Worm (Caenorhabditis elegans) whole organism, late embryonic: ENCODE results near the gene smex-2.

Experiments used
- K02D7.2 ChIP-seq: sonication (generic microtip); optimal IDR thresholded peaks from 2 replicates; lab custom pipeline; 2017; ENCODE audit warnings: mild to moderate bottlenecking, missing genetic modification characterization, missing compliant biosample characterization
- K09A11.1 ChIP-seq: sonication (generic microtip); optimal IDR thresholded peaks from 2 replicates; lab custom pipeline; 2017; ENCODE audit warnings: antibody characterized with exemption, mild to moderate bottlenecking, missing genetic modification characterization, missing compliant biosample characterization; ENCODE audit not compliant: insufficient read depth
- T23F11.4 ChIP-seq: fragments of 200-800 bp; sonication (Bioruptor generic); optimal IDR thresholded peaks from 2 replicates; lab custom pipeline; 2018; ENCODE audit warnings: mild to moderate bottlenecking, missing genetic modification characterization, missing compliant biosample characterization
- Y22D7AL.16 ChIP-seq: sonication (generic microtip); optimal IDR thresholded peaks from 2 replicates; lab custom pipeline; 2016; ENCODE audit warnings: missing genetic modification characterization, missing compliant biosample characterization
- ahr-1 ChIP-seq: sonication (generic microtip); optimal IDR thresholded peaks from 2 replicates; lab custom pipeline; 2016; ENCODE audit warnings: missing genetic modification characterization, missing compliant biosample characterization
- ama-1 ChIP-seq: fragments of 150-350 bp; optimal IDR thresholded peaks from 2 replicates; lab custom pipeline; 2014
- ceh-14 ChIP-seq: sonication (generic microtip); optimal IDR thresholded peaks from 2 replicates; lab custom pipeline; 2016; ENCODE audit warnings: missing genotype, missing genetic modification characterization, missing compliant biosample characterization
- ceh-18 ChIP-seq: sonication (generic microtip); optimal IDR thresholded peaks from 2 replicates; lab custom pipeline; 2016; ENCODE audit warnings: missing genetic modification characterization, missing compliant biosample characterization
- ceh-19 ChIP-seq: fragments of 200-800 bp; sonication (Bioruptor generic); optimal IDR thresholded peaks from 2 replicates; lab custom pipeline; 2018; ENCODE audit warnings: mild to moderate bottlenecking, missing genetic modification characterization, missing compliant biosample characterization
- ceh-22 ChIP-seq: sonication (generic microtip); optimal IDR thresholded peaks from 2 replicates; lab custom pipeline; 2017; ENCODE audit warnings: missing biosample characterization, missing genetic modification characterization
- ceh-24 ChIP-seq: sonication (generic microtip); optimal IDR thresholded peaks from 2 replicates; lab custom pipeline; 2016; ENCODE audit warnings: mild to moderate bottlenecking, missing genetic modification characterization, missing compliant biosample characterization
- ceh-30 ChIP-seq: fragments of 150-350 bp; optimal IDR thresholded peaks from 2 replicates; lab custom pipeline; 2014; ENCODE audit warnings: missing biosample characterization, missing genetic modification characterization
- ceh-31 ChIP-seq: sonication (generic microtip); optimal IDR thresholded peaks from 2 replicates; lab custom pipeline; 2016; ENCODE audit warnings: missing genetic modification characterization, missing compliant biosample characterization
- ceh-34 ChIP-seq: sonication (generic microtip); optimal IDR thresholded peaks from 2 replicates; lab custom pipeline; 2016; ENCODE audit warnings: mild to moderate bottlenecking, missing genetic modification characterization, missing compliant biosample characterization
- ceh-45 ChIP-seq: fragments of 200-800 bp; sonication (Bioruptor generic); IDR thresholded peaks from 2 replicates; pipeline ENCODE4 v1.3.6; 2022; ENCODE audit warnings: missing genetic modification reagents, missing genetic modification characterization, missing compliant biosample characterization
- ceh-48 ChIP-seq: sonication (generic microtip); optimal IDR thresholded peaks from 2 replicates; lab custom pipeline; 2016; ENCODE audit warnings: missing genetic modification characterization, inconsistent platforms, missing compliant biosample characterization
- ceh-6 ChIP-seq: fragments of 200-800 bp; sonication (Bioruptor generic); optimal IDR thresholded peaks from 2 replicates; lab custom pipeline; 2018; ENCODE audit warnings: mild to moderate bottlenecking, missing genetic modification characterization, missing compliant biosample characterization
- ceh-9 ChIP-seq: sonication (generic microtip); optimal IDR thresholded peaks from 2 replicates; lab custom pipeline; 2016; ENCODE audit warnings: mild to moderate bottlenecking, missing genetic modification characterization, inconsistent platforms, missing compliant biosample characterization
- dmd-4 ChIP-seq: sonication (generic microtip); optimal IDR thresholded peaks from 2 replicates; lab custom pipeline; 2016; ENCODE audit warnings: borderline replicate concordance, missing genetic modification characterization, missing compliant biosample characterization
- dve-1 ChIP-seq: sonication (generic microtip); optimal IDR thresholded peaks from 2 replicates; lab custom pipeline; 2017; ENCODE audit warnings: antibody characterized with exemption, mild to moderate bottlenecking, missing genetic modification characterization, missing compliant biosample characterization
- elt-4 ChIP-seq: sonication (generic microtip); optimal IDR thresholded peaks from 2 replicates; lab custom pipeline; 2016; ENCODE audit warnings: missing genetic modification characterization, missing compliant biosample characterization
- eyg-1 ChIP-seq: sonication (generic microtip); optimal IDR thresholded peaks from 2 replicates; lab custom pipeline; 2016; ENCODE audit warnings: missing genotype, missing genetic modification characterization, missing compliant biosample characterization
- fax-1 ChIP-seq: sonication (generic microtip); optimal IDR thresholded peaks from 2 replicates; lab custom pipeline; 2016; ENCODE audit warnings: missing genotype, missing genetic modification characterization, missing compliant biosample characterization
- fkh-10 ChIP-seq: fragments of 150-350 bp; optimal IDR thresholded peaks from 2 replicates; lab custom pipeline; 2014; ENCODE audit warnings: missing biosample characterization, missing genetic modification reagents, missing genetic modification characterization
- fkh-6 ChIP-seq: sonication (generic microtip); optimal IDR thresholded peaks from 2 replicates; lab custom pipeline; 2016; ENCODE audit warnings: missing genetic modification characterization, missing compliant biosample characterization
- gmeb-2 ChIP-seq: sonication (generic microtip); optimal IDR thresholded peaks from 2 replicates; lab custom pipeline; 2016; ENCODE audit warnings: missing genetic modification characterization, inconsistent platforms, missing compliant biosample characterization
- hlh-13 ChIP-seq: fragments of 200-800 bp; sonication (Bioruptor generic); optimal IDR thresholded peaks from 2 replicates; lab custom pipeline; 2018; ENCODE audit warnings: mild to moderate bottlenecking, missing genetic modification characterization, missing compliant biosample characterization
- hlh-30 ChIP-seq: sonication (generic microtip); optimal IDR thresholded peaks from 2 replicates; lab custom pipeline; 2017; ENCODE audit warnings: antibody characterized with exemption, missing genetic modification characterization, missing compliant biosample characterization; ENCODE audit not compliant: insufficient read depth
- hlh-6 ChIP-seq: sonication (generic microtip); optimal IDR thresholded peaks from 2 replicates; lab custom pipeline; 2016; ENCODE audit warnings: missing genotype, missing genetic modification characterization, missing compliant biosample characterization
- lim-6 ChIP-seq: sonication (generic microtip); optimal IDR thresholded peaks from 2 replicates; lab custom pipeline; 2016; ENCODE audit warnings: missing genetic modification characterization, missing compliant biosample characterization
- lin-11 ChIP-seq: fragments of 200-800 bp; sonication (Bioruptor generic); optimal IDR thresholded peaks from 2 replicates; lab custom pipeline; 2018; ENCODE audit warnings: mild to moderate bottlenecking, missing genetic modification characterization, missing compliant biosample characterization
- madf-2 ChIP-seq: sonication (generic microtip); optimal IDR thresholded peaks from 2 replicates; lab custom pipeline; 2017; ENCODE audit warnings: missing genetic modification characterization, missing compliant biosample characterization
- mec-3 ChIP-seq: sonication (generic microtip); optimal IDR thresholded peaks from 2 replicates; lab custom pipeline; 2016; ENCODE audit warnings: borderline replicate concordance, missing genetic modification characterization, missing compliant biosample characterization
- nfya-1 ChIP-seq: sonication (generic microtip); optimal IDR thresholded peaks from 2 replicates; lab custom pipeline; 2017; ENCODE audit warnings: missing genetic modification characterization, mild to moderate bottlenecking, missing compliant biosample characterization, antibody characterized with exemption, moderate library complexity
- npax-4 ChIP-seq: sonication (generic microtip); optimal IDR thresholded peaks from 2 replicates; lab custom pipeline; 2016; ENCODE audit warnings: missing genetic modification characterization, missing compliant biosample characterization
- odd-2 ChIP-seq: sonication (generic microtip); optimal IDR thresholded peaks from 2 replicates; lab custom pipeline; 2017; ENCODE audit warnings: antibody characterized with exemption, mild to moderate bottlenecking, missing genetic modification characterization, missing compliant biosample characterization
- pag-3 ChIP-seq: sonication (generic microtip); optimal IDR thresholded peaks from 2 replicates; lab custom pipeline; 2016; ENCODE audit warnings: missing compliant biosample characterization, missing genetic modification characterization, borderline replicate concordance
- pat-9 ChIP-seq: fragments of 200-800 bp; sonication (Bioruptor generic); optimal IDR thresholded peaks from 2 replicates; lab custom pipeline; 2018; ENCODE audit warnings: mild to moderate bottlenecking, missing genetic modification characterization, moderate library complexity, missing compliant biosample characterization
- pqm-1 ChIP-seq: sonication (generic microtip); optimal IDR thresholded peaks from 2 replicates; lab custom pipeline; 2016; ENCODE audit warnings: missing genetic modification characterization, missing compliant biosample characterization
- pros-1 ChIP-seq: fragments of 150-350 bp; optimal IDR thresholded peaks from 2 replicates; lab custom pipeline; 2014; ENCODE audit warnings: missing biosample characterization, missing genetic modification reagents, missing genetic modification characterization
- ref-2 ChIP-seq: sonication (generic microtip); optimal IDR thresholded peaks from 2 replicates; lab custom pipeline; 2016; ENCODE audit warnings: missing genetic modification characterization, missing compliant biosample characterization
- sdc-2 ChIP-seq: sonication (generic microtip); optimal IDR thresholded peaks from 2 replicates; lab custom pipeline; 2016; ENCODE audit warnings: missing genotype, missing genetic modification characterization, missing compliant biosample characterization
- sox-2 ChIP-seq: fragments of 200-800 bp; sonication (Bioruptor generic); IDR thresholded peaks from 2 replicates; pipeline ENCODE4 v1.3.6; 2022; ENCODE audit warnings: missing genetic modification reagents, missing genetic modification characterization, missing compliant biosample characterization
- sox-4 ChIP-seq: sonication (generic microtip); optimal IDR thresholded peaks from 2 replicates; lab custom pipeline; 2017; ENCODE audit warnings: mild to moderate bottlenecking, missing genetic modification characterization, inconsistent platforms, missing compliant biosample characterization
- tbx-2 ChIP-seq: sonication (generic microtip); optimal IDR thresholded peaks from 2 replicates; lab custom pipeline; 2016; ENCODE audit warnings: missing genetic modification characterization, missing compliant biosample characterization
- tbx-7 ChIP-seq: sonication (generic microtip); optimal IDR thresholded peaks from 2 replicates; lab custom pipeline; 2016; ENCODE audit warnings: missing genotype, missing genetic modification characterization, missing compliant biosample characterization
- unc-3 ChIP-seq, 2 experiments: fragments of 200-800 bp in 1 of 2; sonication (Bioruptor generic) in 1 of 2; sonication (generic microtip) in 1 of 2; conservative IDR thresholded peaks in 1 of 2; optimal IDR thresholded peaks in 1 of 2; 2 replicates each; pipeline versions ENCODE4 v1.3.6 to Lab custom; 2016 to 2022; ENCODE audit warnings: missing compliant biosample characterization in 2 of 2, missing genetic modification characterization in 2 of 2, missing genetic modification reagents in 1 of 2
- unc-42 ChIP-seq: sonication (generic microtip); optimal IDR thresholded peaks from 2 replicates; lab custom pipeline; 2016; ENCODE audit warnings: missing genotype, missing genetic modification characterization, missing compliant biosample characterization
- unc-55 ChIP-seq: sonication (generic microtip); optimal IDR thresholded peaks from 2 replicates; lab custom pipeline; 2017; ENCODE audit warnings: missing biosample characterization, missing genetic modification reagents, missing genetic modification characterization
- unc-86 ChIP-seq: sonication (generic microtip); optimal IDR thresholded peaks from 2 replicates; lab custom pipeline; 2016; ENCODE audit warnings: missing genetic modification characterization, missing compliant biosample characterization
- zip-5 ChIP-seq: sonication (generic microtip); optimal IDR thresholded peaks from 2 replicates; lab custom pipeline; 2016; ENCODE audit warnings: missing genetic modification characterization, missing compliant biosample characterization
- ztf-16 ChIP-seq: sonication (generic microtip); optimal IDR thresholded peaks from 2 replicates; lab custom pipeline; 2017; ENCODE audit warnings: missing genetic modification characterization, missing compliant biosample characterization

smex-2 gene

ce11 chrX:2071392-2072001 is 32.2 kb upstream of the smex-2 start:
- no peak for TF ChIP-seq odd-2 (tag; lab: Kevin White, UChicago)
- TF ChIP-seq T23F11.4, result no peak
- no peak for TF ChIP-seq tbx-7 (tag; lab: Kevin White, UChicago)
- no peak for TF ChIP-seq unc-3 (GFP tag; conservative IDR thresholded peaks at IDR 0.05; lab: Robert Waterston, UW)
- TF ChIP-seq unc-3 (tag; optimal IDR thresholded peaks at IDR 0.05; lab: Kevin White, UChicago), result no peak
- peak; percentile 56 for TF ChIP-seq tbx-2 (tag; lab: Kevin White, UChicago)
- TF ChIP-seq fkh-6 (tag; lab: Kevin White, UChicago), result no peak
- no peak for TF ChIP-seq ahr-1 (tag; lab: Kevin White, UChicago)
- TF ChIP-seq hlh-6 (tag; lab: Kevin White, UChicago), result no peak
- TF ChIP-seq gmeb-2 (tag; lab: Kevin White, UChicago), result no peak
- no peak for TF ChIP-seq ztf-16 (tag; lab: Kevin White, UChicago)
- TF ChIP-seq sox-4 (tag; lab: Kevin White, UChicago), result no peak
- no peak for TF ChIP-seq ceh-22
- no peak for TF ChIP-seq lin-11 (tag; lab: Kevin White, UChicago)
- TF ChIP-seq lim-6, result no peak
- no peak for TF ChIP-seq ceh-45 (GFP tag; lab: Robert Waterston, UW)
- no peak for TF ChIP-seq eyg-1 (tag; lab: Kevin White, UChicago)
- TF ChIP-seq ceh-6 (GFP tag; lab: Kevin White, UChicago), result no peak
- TF ChIP-seq dve-1 (tag; lab: Kevin White, UChicago), result no peak
- no peak for TF ChIP-seq ceh-30 (tag; lab: Kevin White, UChicago)
- TF ChIP-seq nfya-1 (tag; lab: Kevin White, UChicago), result peak; percentile 26
- TF ChIP-seq fax-1 (tag; lab: Kevin White, UChicago), result no peak
- no peak for TF ChIP-seq madf-2 (tag; lab: Kevin White, UChicago)
- TF ChIP-seq K02D7.2 (tag; lab: Kevin White, UChicago), result no peak
- TF ChIP-seq pat-9 (tag; lab: Kevin White, UChicago), result no peak
- no peak for TF ChIP-seq unc-86 (tag; lab: Kevin White, UChicago)
- no peak for TF ChIP-seq pros-1
- TF ChIP-seq ceh-34, result peak; percentile 31
- no peak for TF ChIP-seq npax-4
- peak; percentile 42 for TF ChIP-seq unc-42 (tag; lab: Kevin White, UChicago)
- 0 out of 2 replicates have a peak, but pooled peaks have one; percentile 5 for TF ChIP-seq sox-2
- TF ChIP-seq fkh-10 (GFP tag; lab: Kevin White, UChicago), result no peak
- TF ChIP-seq ceh-9 (tag; lab: Kevin White, UChicago), result no peak
- peak; percentile 23 for TF ChIP-seq unc-55 (GFP tag; lab: Kevin White, UChicago)
- no peak for TF ChIP-seq dmd-4 (tag; lab: Kevin White, UChicago)
- no peak for TF ChIP-seq ama-1
- TF ChIP-seq hlh-13 (GFP tag; lab: Kevin White, UChicago), result no peak
- no peak for TF ChIP-seq ceh-24 (tag; lab: Kevin White, UChicago)
- no peak for TF ChIP-seq pqm-1 (tag; lab: Kevin White, UChicago)
- TF ChIP-seq elt-4, result no peak
- TF ChIP-seq ceh-18 (tag; lab: Kevin White, UChicago), result peak; percentile 43
- peak; percentile 96 for TF ChIP-seq hlh-30
- peak; percentile 55 for TF ChIP-seq ceh-31 (tag; lab: Kevin White, UChicago)
- no peak for TF ChIP-seq Y22D7AL.16
- no peak for TF ChIP-seq pag-3 (tag; lab: Kevin White, UChicago)
- TF ChIP-seq sdc-2 (tag; lab: Kevin White, UChicago), result peak; percentile 71
- no peak for TF ChIP-seq ceh-19 (GFP tag; lab: Kevin White, UChicago)
- TF ChIP-seq K09A11.1 (tag; lab: Kevin White, UChicago), result no peak
- no peak for TF ChIP-seq ceh-48
- TF ChIP-seq ref-2 (tag; lab: Kevin White, UChicago), result no peak
- no peak for TF ChIP-seq ceh-14
- TF ChIP-seq zip-5, result no peak
- no peak for TF ChIP-seq mec-3
